Fruit fly (Drosophila melanogaster): Measurements from ENCODE around the gene Myo61F.

The Myo61F gene

DNA sequence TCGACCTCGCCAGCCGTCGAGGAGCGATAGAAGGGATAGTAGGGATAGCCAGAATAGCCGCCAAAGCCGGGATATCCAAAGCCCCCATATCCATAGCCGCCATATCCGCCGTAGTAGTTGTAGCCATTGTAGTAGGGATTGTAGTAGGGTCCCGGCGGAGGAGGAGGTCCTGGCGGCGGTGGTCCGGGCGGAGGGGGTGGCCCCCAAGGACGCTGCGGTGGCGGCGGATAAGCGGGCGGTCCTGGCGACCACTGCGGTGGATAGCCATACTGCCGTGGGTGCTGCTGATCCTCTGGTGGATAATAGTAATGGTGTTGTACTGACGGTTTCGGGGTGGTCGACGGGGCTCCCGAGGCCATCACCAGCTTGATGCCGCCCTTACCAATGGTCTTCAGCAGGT is 3.9 kb downstream of the Myo61F start:
- peak; percentile 65 for TF ChIP-seq Hr39 (optimal IDR thresholded peaks at IDR 0.05)
- TF ChIP-seq da (GFP tag; optimal IDR thresholded peaks at IDR 0.05): no peak
- no peak for TF ChIP-seq Ets97D (GFP tag; optimal IDR thresholded peaks at IDR 0.05)
- TF ChIP-seq CG6689 (GFP tag; IDR thresholded peaks at IDR 0.05): 0 out of 2 replicates have a peak, but pooled peaks have one; percentile 21

DNA sequence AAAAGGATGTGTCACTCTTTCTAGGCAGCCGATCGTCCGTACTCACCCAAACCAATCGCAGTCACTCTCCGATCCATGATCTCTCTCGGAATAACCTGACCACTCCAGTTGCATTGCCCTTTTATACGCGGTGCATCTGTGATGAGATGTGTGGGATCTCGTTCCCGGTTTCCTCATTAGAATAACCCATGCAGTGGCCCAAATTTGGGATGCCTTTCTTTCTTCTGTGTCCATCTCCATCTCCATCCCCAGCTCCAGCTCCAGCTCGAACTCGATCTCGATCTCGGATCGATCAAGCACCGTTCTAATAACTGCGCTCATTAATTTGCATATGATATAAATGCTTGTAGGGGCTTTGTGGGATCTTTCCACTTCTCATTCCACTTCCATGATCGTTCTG is 4.4 kb downstream of the Myo61F start, which contains the start of gene CG9184:
Gene CG9184 (minus strand): TSS at position 101 of the 400 bp plus-strand sequence.
- peak; percentile 19 for TF ChIP-seq Ets65A (GFP tag)
- peak; percentile 1 for TF ChIP-seq grn (GFP tag; optimal IDR thresholded peaks at IDR 0.05)
- TF ChIP-seq NK7.1 (GFP tag; optimal IDR thresholded peaks at IDR 0.05): no peak

- TF ChIP-seq salm (tag; optimal IDR thresholded peaks at IDR 0.05) (peak; percentile 19), Hr51 (GFP tag; optimal IDR thresholded peaks at IDR 0.05) (peak in 1 of 2 experiments; percentile 59), Dip2 (GFP tag; IDR thresholded peaks at IDR 0.05) (no peak), fd102C (GFP tag; optimal IDR thresholded peaks at IDR 0.05) (no peak), CG9215 (GFP tag; IDR thresholded peaks at IDR 0.05) (no peak), Ravus (GFP tag; IDR thresholded peaks at IDR 0.05) (no peak), Bgb (GFP tag; IDR thresholded peaks at IDR 0.05; ENCODE audit: partially characterized antibody) (no peak), klu (GFP tag; IDR thresholded peaks at IDR 0.05) (no peak), CG7745 (tag; optimal IDR thresholded peaks at IDR 0.05) (no peak), fd64A (GFP tag; optimal IDR thresholded peaks at IDR 0.05) (peak; percentile 64), CG4707 (GFP tag; optimal IDR thresholded peaks at IDR 0.05) (peak; percentile 57), Nf-YC (tag; optimal IDR thresholded peaks at IDR 0.05) (no peak), CG18011 (GFP tag; optimal IDR thresholded peaks at IDR 0.05) (peak; percentile 24), esg (GFP tag; conservative IDR thresholded peaks at IDR 0.05) (peak; percentile 62), Lpt (GFP tag; optimal IDR thresholded peaks at IDR 0.05) (no peak), CG42726 (GFP tag; IDR thresholded peaks at IDR 0.05; ENCODE audit: partially characterized antibody) (no peak), CG14667 (GFP tag; IDR thresholded peaks at IDR 0.05) (no peak), pnt (GFP tag; optimal IDR thresholded peaks at IDR 0.05) (peak; percentile 64), sens-2 (GFP tag; IDR thresholded peaks at IDR 0.05) (peak; percentile 72), NFAT (GFP tag; IDR thresholded peaks at IDR 0.05) (no peak), CHES-1-like (GFP tag; optimal IDR thresholded peaks at IDR 0.05) (peak; percentile 63), Bteb2 (GFP tag; optimal IDR thresholded peaks at IDR 0.05) (peak; percentile 24), CG1603 (tag; optimal IDR thresholded peaks at IDR 0.05) (peak; percentile 65), Blimp-1 (GFP tag; optimal IDR thresholded peaks at IDR 0.05) (peak; percentile 88), nmo (GFP tag; optimal IDR thresholded peaks at IDR 0.05) (peak; percentile 89), lilli (GFP tag; optimal IDR thresholded peaks at IDR 0.05) (peak; percentile 68), Max (GFP tag; optimal IDR thresholded peaks at IDR 0.05) (peak; percentile 2), Xrp1 (GFP tag; IDR thresholded peaks at IDR 0.05) (peak; percentile 84), eyg (GFP tag; optimal IDR thresholded peaks at IDR 0.05) (peak; percentile 25), CG10431 (GFP tag; optimal IDR thresholded peaks at IDR 0.05) (peak; percentile 55), CG18619 (GFP tag; optimal IDR thresholded peaks at IDR 0.05) (peak; percentile 5), Dref (GFP tag; IDR thresholded peaks at IDR 0.05) (no peak), Neu2 (GFP tag; optimal IDR thresholded peaks at IDR 0.05; ENCODE audit: borderline replicate concordance) (no peak), Dad (GFP tag; optimal IDR thresholded peaks at IDR 0.05) (peak; percentile 41), Eip74EF (GFP tag; optimal IDR thresholded peaks at IDR 0.05) (peak in 1 of 2 experiments; percentile 8), B-H1 (GFP tag; IDR thresholded peaks at IDR 0.05) (peak; percentile 60), CTCF (GFP tag; optimal IDR thresholded peaks at IDR 0.05) (no peak), CG6654 (GFP tag; optimal IDR thresholded peaks at IDR 0.05) (peak; percentile 37), CG9876 (GFP tag; optimal IDR thresholded peaks at IDR 0.05) (peak; percentile 30), CG2875 (GFP tag; optimal IDR thresholded peaks at IDR 0.05) (peak; percentile 54), danr (GFP tag; IDR thresholded peaks at IDR 0.05) (peak; percentile 42; the same call in 1 of the 2 replicates), ham (GFP tag; IDR thresholded peaks at IDR 0.05) (no peak)
Measured at dm6 chr3L:1323136-1323535, 4.9 kb downstream of the Myo61F start.

Data from whole organism, embryonic.